Worm (Caenorhabditis elegans): ENCODE results near the gene ugt-58.

The ugt-58 gene

ce11 chrII:9558906-9559305, 27.7 kb downstream of the ugt-58 start:
- TF ChIP-seq lin-13 (GFP tag; optimal IDR thresholded peaks at IDR 0.05), result no peak
- no peak for TF ChIP-seq ceh-16 (tag; optimal IDR thresholded peaks at IDR 0.05)
- TF ChIP-seq nhr-12 (tag; optimal IDR thresholded peaks at IDR 0.05), result no peak
- no peak for TF ChIP-seq nhr-237 (tag; optimal IDR thresholded peaks at IDR 0.05)
- no peak for TF ChIP-seq C34F6.9 (tag; optimal IDR thresholded peaks at IDR 0.05)
- TF ChIP-seq nhr-23 (tag; optimal IDR thresholded peaks at IDR 0.05), result no peak
- no peak for TF ChIP-seq unc-62 (GFP tag; optimal IDR thresholded peaks at IDR 0.05)
- TF ChIP-seq sma-9 (GFP tag; optimal IDR thresholded peaks at IDR 0.05), result no peak
- no peak for TF ChIP-seq sma-9 (tag; optimal IDR thresholded peaks at IDR 0.05)
- no peak for TF ChIP-seq peb-1 (tag; optimal IDR thresholded peaks at IDR 0.05)
- no peak for TF ChIP-seq mab-5 (tag; optimal IDR thresholded peaks at IDR 0.05)
- no peak for TF ChIP-seq lin-39 (tag; optimal IDR thresholded peaks at IDR 0.05)
- no peak for TF ChIP-seq ceh-82 (tag; optimal IDR thresholded peaks at IDR 0.05)
- TF ChIP-seq aly-2 (tag; optimal IDR thresholded peaks at IDR 0.05), result no peak
- TF ChIP-seq nhr-21 (tag; optimal IDR thresholded peaks at IDR 0.05), result no peak
- no peak for TF ChIP-seq blmp-1 (tag; optimal IDR thresholded peaks at IDR 0.05; ENCODE audit: insufficient read depth)
- no peak for TF ChIP-seq zag-1 (tag; optimal IDR thresholded peaks at IDR 0.05)
- TF ChIP-seq ztf-11 (tag; optimal IDR thresholded peaks at IDR 0.05), result no peak
- no peak for TF ChIP-seq sem-4 (tag; optimal IDR thresholded peaks at IDR 0.05)

- TF ChIP-seq C34F6.9 (tag; optimal IDR thresholded peaks at IDR 0.05) (peak; percentile 40), lsy-2 (tag; optimal IDR thresholded peaks at IDR 0.05) (no peak), R02D3.7 (tag; optimal IDR thresholded peaks at IDR 0.05) (peak; percentile 28), unc-55 (GFP tag; optimal IDR thresholded peaks at IDR 0.05) (no peak), nhr-25 (tag; optimal IDR thresholded peaks at IDR 0.05) (peak; percentile 16), sma-9 (GFP tag; optimal IDR thresholded peaks at IDR 0.05) (no peak), sma-9 (tag; optimal IDR thresholded peaks at IDR 0.05) (no peak), nhr-129 (tag; optimal IDR thresholded peaks at IDR 0.05) (peak; percentile 13)
Measured at ce11 chrII:9557437-9558150, 29.0 kb downstream of the ugt-58 start, which contains the start of gene zfp-2. Gene zfp-2 (plus strand): TSS chrII:9557650.

- TF ChIP-seq sma-3 (GFP tag; optimal IDR thresholded peaks at IDR 0.05) (no peak), ZK546.5 (tag; optimal IDR thresholded peaks at IDR 0.05) (no peak), elt-1 (tag; optimal IDR thresholded peaks at IDR 0.05) (no peak), aly-2 (tag; optimal IDR thresholded peaks at IDR 0.05) (no peak), nhr-237 (tag; optimal IDR thresholded peaks at IDR 0.05) (no peak), ztf-11 (tag; optimal IDR thresholded peaks at IDR 0.05) (no peak), egl-27 (tag; optimal IDR thresholded peaks at IDR 0.05) (no peak), lin-11 (tag; optimal IDR thresholded peaks at IDR 0.05) (no peak)
Measured at ce11 chrII:9556582-9556981, 30.0 kb downstream of the ugt-58 start.

- no peak for TF ChIP-seq lin-11 (tag; optimal IDR thresholded peaks at IDR 0.05)
- TF ChIP-seq unc-62 (GFP tag; optimal IDR thresholded peaks at IDR 0.05), result no peak
- peak; percentile 34 for TF ChIP-seq nhr-21 (tag; optimal IDR thresholded peaks at IDR 0.05)
- peak; percentile 18 for TF ChIP-seq sma-3 (GFP tag; optimal IDR thresholded peaks at IDR 0.05)
- TF ChIP-seq nhr-25 (tag; optimal IDR thresholded peaks at IDR 0.05), result peak; percentile 82
- TF ChIP-seq nhr-12 (tag; optimal IDR thresholded peaks at IDR 0.05), result no peak
Measured at ce11 chrII:9554925-9555553, 31.5 kb downstream of the ugt-58 start, which contains the start of gene F35H8.2. Gene F35H8.2 (plus strand): TSS chrII:9555503.

- TF ChIP-seq dmd-4 (tag; optimal IDR thresholded peaks at IDR 0.05) (no peak), nhr-12 (tag; optimal IDR thresholded peaks at IDR 0.05) (no peak), sma-9 (GFP tag; optimal IDR thresholded peaks at IDR 0.05) (no peak), sma-9 (tag; optimal IDR thresholded peaks at IDR 0.05) (no peak), unc-55 (GFP tag; optimal IDR thresholded peaks at IDR 0.05) (no peak), nhr-6 (tag; optimal IDR thresholded peaks at IDR 0.05) (no peak), skn-1 (tag; optimal IDR thresholded peaks at IDR 0.05) (no peak), ztf-11 (tag; optimal IDR thresholded peaks at IDR 0.05) (no peak), snpc-4 (tag; optimal IDR thresholded peaks at IDR 0.05) (no peak), lin-13 (GFP tag; optimal IDR thresholded peaks at IDR 0.05) (no peak), fos-1 (tag; optimal IDR thresholded peaks at IDR 0.05) (no peak), blmp-1 (tag; optimal IDR thresholded peaks at IDR 0.05; ENCODE audit: insufficient read depth) (no peak)
Measured at ce11 chrII:9553179-9553578, 33.4 kb downstream of the ugt-58 start, which contains the start of gene F35H8.1. Gene F35H8.1 (minus strand): TSS chrII:9553279.

All from whole organism, L2 larva.